Worm (Caenorhabditis elegans) whole organism, early embryonic: ENCODE data around the gene F59A6.11.

ENCODE experiments used
- B0310.2 ChIP-seq: sonication (generic microtip); optimal IDR thresholded peaks from 2 replicates; lab custom pipeline; 2016; ENCODE audit warnings: mild to moderate bottlenecking, missing genetic modification characterization, missing compliant biosample characterization
- F13C5.2 ChIP-seq: sonication (generic microtip); optimal IDR thresholded peaks from 2 replicates; lab custom pipeline; 2017; ENCODE audit warnings: mild to moderate bottlenecking, missing genetic modification characterization, inconsistent platforms, missing compliant biosample characterization
- aly-1 ChIP-seq: sonication (generic microtip); optimal IDR thresholded peaks from 2 replicates; lab custom pipeline; 2016; ENCODE audit warnings: missing genetic modification characterization, missing compliant biosample characterization
- ama-1 ChIP-seq: fragments of 150-350 bp; optimal IDR thresholded peaks from 2 replicates; lab custom pipeline; 2014
- ceh-13 ChIP-seq: fragments of 200-800 bp; sonication (Bioruptor generic); optimal IDR thresholded peaks from 2 replicates; lab custom pipeline; 2018; ENCODE audit warnings: mild to moderate bottlenecking, missing genetic modification characterization, missing compliant biosample characterization
- ceh-36 ChIP-seq: sonication (generic microtip); optimal IDR thresholded peaks from 2 replicates; lab custom pipeline; 2016; ENCODE audit warnings: missing genetic modification characterization, inconsistent platforms, missing compliant biosample characterization
- ets-7 ChIP-seq: sonication (generic microtip); optimal IDR thresholded peaks from 2 replicates; lab custom pipeline; 2016; ENCODE audit warnings: missing genotype, missing genetic modification characterization, missing compliant biosample characterization
- flt-1 ChIP-seq: fragments of 200-800 bp; sonication (Bioruptor generic); IDR thresholded peaks from 2 replicates; pipeline ENCODE4 v1.3.6; 2022; ENCODE audit warnings: missing genetic modification characterization, missing compliant biosample characterization
- hmg-4 ChIP-seq: fragments of 200-800 bp; sonication (Bioruptor generic); optimal IDR thresholded peaks from 2 replicates; lab custom pipeline; 2018; ENCODE audit warnings: mild to moderate bottlenecking, missing genetic modification characterization, missing compliant biosample characterization
- scrt-1 ChIP-seq: fragments of 200-800 bp; sonication (Bioruptor generic); IDR thresholded peaks from 2 replicates; pipeline ENCODE4 v1.3.6; 2022; ENCODE audit warnings: missing genetic modification characterization, missing compliant biosample characterization
- sea-1 ChIP-seq: fragments of 200-800 bp; sonication (Bioruptor generic); conservative IDR thresholded peaks from 2 replicates; pipeline ENCODE4 v1.3.6; 2022; ENCODE audit warnings: missing genetic modification characterization, missing compliant biosample characterization
- tbx-11 ChIP-seq: fragments of 200-800 bp; sonication (Bioruptor generic); IDR thresholded peaks from 2 replicates; pipeline ENCODE4 v1.3.6; 2022; ENCODE audit warnings: missing genetic modification characterization, missing compliant biosample characterization
- tbx-37 ChIP-seq: fragments of 200-800 bp; sonication (Bioruptor generic); conservative IDR thresholded peaks from 2 replicates; pipeline ENCODE4 v1.3.6; 2022; ENCODE audit warnings: missing genetic modification reagents, missing genetic modification characterization, missing compliant biosample characterization
- tra-4 ChIP-seq: sonication (generic microtip); optimal IDR thresholded peaks from 2 replicates; lab custom pipeline; 2017; ENCODE audit warnings: missing genetic modification characterization, missing compliant biosample characterization

- no peak for TF ChIP-seq sea-1
- TF ChIP-seq tbx-37, result no peak
- TF ChIP-seq ama-1 (lab: Kevin White, UChicago), result no peak
- TF ChIP-seq tbx-11, result no peak
- no peak for TF ChIP-seq ceh-36 (tag; lab: Kevin White, UChicago)
- no peak for TF ChIP-seq B0310.2 (tag; lab: Kevin White, UChicago)
- no peak for TF ChIP-seq hmg-4 (GFP tag; lab: Kevin White, UChicago)
- no peak for TF ChIP-seq aly-1 (tag; lab: Kevin White, UChicago)
- TF ChIP-seq flt-1 (GFP tag; lab: Robert Waterston, UW), result no peak
- no peak for TF ChIP-seq tra-4 (tag; lab: Kevin White, UChicago)
- no peak for TF ChIP-seq F13C5.2
- no peak for TF ChIP-seq scrt-1 (GFP tag; lab: Robert Waterston, UW)
- no peak for TF ChIP-seq ets-7 (tag; lab: Kevin White, UChicago)
- no peak for TF ChIP-seq ceh-13
Measured at ce11 chrII:5036128-5036527, 37.6 kb upstream of the F59A6.11 start, which contains the start of gene lrr-1.
